Worm (Caenorhabditis elegans) whole organism, dauer: ENCODE data around the gene snf-7.

ENCODE experiments used
- unc-62 ChIP-seq: sonication (generic microtip); optimal IDR thresholded peaks from 2 replicates; lab custom pipeline; 2017; ENCODE audit warnings: missing biosample characterization, missing genetic modification reagents, missing genetic modification characterization

Gene snf-7

ce11 chrIII:13005161-13005560, at the start of gene snf-7:
TSS of gene snf-7 (plus strand) at chrIII:13005461.
- no peak for TF ChIP-seq unc-62 (GFP tag; lab: Kevin White, UChicago)

DNA sequence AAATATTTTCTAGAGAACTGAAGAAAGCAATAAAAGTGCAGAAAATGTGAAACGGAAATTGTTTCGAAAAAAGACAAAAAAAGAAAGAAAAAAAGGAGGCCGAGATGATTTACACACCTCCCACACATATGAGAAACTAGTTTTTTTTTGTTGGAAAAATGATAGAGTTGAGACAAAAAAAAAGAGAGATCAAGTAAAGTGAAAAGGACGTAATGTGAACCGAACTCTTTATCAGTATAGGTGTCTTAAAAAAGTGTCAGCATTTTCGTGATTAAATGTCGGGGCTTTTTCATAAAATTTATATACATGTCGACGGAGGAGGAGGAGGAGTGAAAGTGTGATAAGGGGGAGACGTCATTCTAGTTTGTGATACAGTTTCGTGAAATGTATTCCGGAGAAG, 46.0 kb upstream of the snf-7 start:
- TF ChIP-seq unc-62 (GFP tag; lab: Kevin White, UChicago): no peak

ce11 chrIII:12960705-12961104, 44.6 kb upstream of the snf-7 start:
- TF ChIP-seq unc-62 (GFP tag; lab: Kevin White, UChicago): no peak

DNA sequence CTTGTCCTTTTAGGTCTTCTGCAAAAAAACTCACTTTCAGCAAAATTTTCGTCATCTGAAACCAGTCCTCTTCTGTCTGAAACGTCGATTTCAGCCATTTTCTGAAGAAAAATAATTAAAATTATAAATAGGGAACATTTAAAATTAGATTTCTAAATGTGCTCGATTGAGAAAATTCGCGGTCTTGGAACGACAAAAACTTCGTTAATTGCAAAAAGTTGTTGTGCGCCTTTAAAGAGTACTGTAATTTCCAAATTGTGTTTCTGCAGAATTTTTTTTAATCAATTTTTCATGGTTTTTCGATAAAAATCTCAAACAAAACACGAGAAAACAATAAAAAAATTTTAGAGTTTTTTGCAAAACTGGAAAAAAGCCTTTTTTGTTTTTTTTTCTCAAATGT, 38.4 kb upstream of the snf-7 start, which contains the start of gene ttm-1:
ttm-1 (minus strand) TSS at position 101 of the 400 bp plus-strand sequence.
- no peak for TF ChIP-seq unc-62 (GFP tag; lab: Kevin White, UChicago)

DNA sequence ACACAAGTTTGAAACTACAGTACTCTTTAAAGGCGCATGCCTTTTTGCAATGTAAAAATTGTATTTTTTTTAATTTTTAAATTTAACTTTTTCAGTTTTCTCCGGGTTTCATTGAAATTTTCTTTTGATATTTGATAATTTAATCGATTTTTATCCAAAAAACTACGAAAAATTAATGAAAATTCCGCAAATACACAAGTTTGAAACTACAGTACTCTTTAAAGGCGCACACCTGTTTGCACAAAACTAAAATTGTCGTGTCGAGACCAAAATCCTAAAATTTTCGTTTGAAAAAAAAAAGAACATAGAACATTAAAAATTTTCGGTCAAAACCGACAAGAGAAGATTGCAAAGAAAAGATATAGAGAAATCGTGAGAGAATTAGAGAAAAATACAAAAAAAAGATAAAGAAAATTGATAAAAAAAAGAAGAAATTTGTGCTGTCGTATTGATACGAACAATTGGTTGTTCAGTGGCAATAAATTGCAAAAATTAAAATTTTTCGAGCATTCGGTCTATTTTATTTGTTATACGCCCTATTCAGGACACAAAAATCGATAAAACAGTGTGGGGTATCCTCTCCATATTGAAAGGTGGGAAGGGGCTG, 37.7 kb upstream of the snf-7 start:
- TF ChIP-seq unc-62 (GFP tag; lab: Kevin White, UChicago): no peak

DNA sequence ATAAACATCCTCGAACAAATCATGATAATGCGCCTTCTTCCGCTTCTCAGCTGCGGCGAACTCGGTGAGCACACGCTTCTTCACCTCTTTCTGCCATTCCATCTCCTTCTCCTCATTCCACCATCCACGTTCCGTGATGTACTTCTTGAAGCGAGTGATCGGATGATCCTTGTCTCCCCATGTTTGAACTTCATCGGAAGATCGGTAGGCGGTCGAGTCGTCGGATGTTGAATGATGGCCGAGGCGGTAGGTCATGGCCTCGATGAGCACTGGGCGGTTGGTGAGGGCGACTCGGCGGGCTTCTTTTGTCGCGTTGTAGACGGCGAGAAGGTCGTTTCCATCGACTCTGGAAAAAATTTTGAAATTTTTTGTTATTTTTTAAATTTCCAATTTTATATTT, 36.9 kb upstream of the snf-7 start:
- no peak for TF ChIP-seq unc-62 (GFP tag; lab: Kevin White, UChicago)

DNA sequence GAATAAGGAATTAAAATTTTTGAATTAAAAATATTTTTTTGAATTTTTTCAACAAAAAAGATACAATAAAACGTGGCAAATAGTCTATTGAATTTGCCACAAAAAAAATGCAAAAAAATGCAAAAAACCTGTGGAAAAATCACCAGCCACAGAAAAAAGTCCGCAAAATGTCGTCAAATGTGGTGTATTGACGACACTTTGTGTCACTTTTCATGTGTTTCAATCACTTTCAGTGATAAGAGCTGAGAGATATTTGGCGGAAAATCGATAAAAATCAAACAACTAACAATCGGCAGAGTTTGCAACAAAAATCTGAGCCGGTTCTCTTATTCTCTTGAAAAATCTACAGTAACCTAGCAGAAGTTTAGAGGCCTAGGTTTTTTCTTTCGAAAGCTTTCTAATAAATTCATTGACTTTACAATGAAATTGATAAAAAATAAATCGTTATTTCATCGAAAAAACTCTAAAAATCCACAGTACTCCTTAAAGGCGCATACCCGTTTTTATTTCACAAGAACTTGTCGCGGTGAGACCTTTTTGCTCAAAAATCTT, 33.4 kb upstream of the snf-7 start:
- TF ChIP-seq unc-62 (GFP tag; lab: Kevin White, UChicago): no peak

ce11 chrIII:12972398-12972797, 32.9 kb upstream of the snf-7 start, which contains the start of gene bckd-1A:
TSS of gene bckd-1A (minus strand) at chrIII:12972498.
- no peak for TF ChIP-seq unc-62 (GFP tag; lab: Kevin White, UChicago)

- TF ChIP-seq unc-62 (GFP tag; lab: Kevin White, UChicago): no peak
These were observed 27.7 kb upstream of the snf-7 start, which contains the start of gene ZK1010.2 for ce11 chrIII:12977559-12977958. TSS of gene ZK1010.2 (minus strand) at chrIII:12977862.

DNA sequence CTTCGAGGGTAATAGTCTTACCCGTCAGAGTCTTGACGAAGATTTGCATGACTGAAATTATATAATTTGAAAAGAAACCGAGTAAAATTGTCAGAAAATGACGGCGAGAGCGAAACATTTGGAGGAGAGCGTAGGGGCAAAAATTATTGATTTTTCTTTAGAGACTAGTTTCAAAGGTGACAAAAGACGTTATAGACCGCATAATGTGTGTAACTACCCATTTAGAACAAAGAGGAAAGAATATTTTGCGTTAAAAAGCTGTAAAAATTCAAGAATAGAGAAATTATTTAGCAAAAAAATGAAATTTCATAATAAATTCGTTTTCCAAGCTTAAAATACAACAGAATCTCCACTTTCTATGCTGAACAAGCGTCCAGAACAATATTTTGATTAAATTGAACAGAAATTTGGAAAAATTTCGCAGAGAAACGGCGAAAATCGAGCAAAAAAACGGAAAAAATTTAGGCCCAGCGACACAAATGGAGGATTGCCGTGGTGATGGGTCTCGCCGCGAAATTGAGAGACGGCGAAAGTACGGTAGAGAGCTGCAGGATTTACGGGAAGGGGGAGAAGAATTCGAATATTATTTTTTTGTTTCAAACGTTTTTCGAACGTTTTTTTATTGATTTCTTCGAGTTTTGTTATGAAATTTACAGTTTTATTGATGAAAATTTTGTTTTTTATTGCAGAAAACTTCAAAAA, 26.6 kb upstream of the snf-7 start, which contains the start of the genes ubq-2 and frg-1:
ubq-2 (minus strand) TSS at position 51 of the 702 bp plus-strand sequence.
frg-1 (plus strand) TSS at position 690 of the 702 bp plus-strand sequence.
- TF ChIP-seq unc-62 (GFP tag; lab: Kevin White, UChicago): no peak

- no peak for TF ChIP-seq unc-62 (GFP tag; lab: Kevin White, UChicago)
These were observed 24.5 kb upstream of the snf-7 start, which contains the start of gene ZK1010.4 for ce11 chrIII:12980770-12981169. TSS of gene ZK1010.4 (plus strand) at chrIII:12981070.

DNA sequence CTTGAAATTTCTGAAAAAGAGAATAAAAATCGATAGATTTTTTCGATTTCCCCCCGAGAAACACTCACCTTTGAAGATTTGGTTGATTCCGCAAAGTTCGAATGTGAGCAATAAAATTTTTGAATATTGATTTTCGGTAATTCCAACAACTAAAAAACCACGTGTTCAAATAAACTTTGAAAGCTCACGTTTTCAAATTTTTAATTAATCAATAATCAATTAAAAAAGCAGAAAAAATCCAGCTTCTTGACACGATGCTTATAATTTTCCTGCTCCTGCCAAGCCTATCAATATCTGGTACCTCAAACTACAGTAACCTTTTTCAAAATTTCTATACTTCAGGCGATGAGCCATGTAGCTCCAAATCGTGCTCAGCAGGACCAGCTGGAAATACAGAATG, 17.8 kb upstream of the snf-7 start, which contains the start of gene ZK1010.5:
ZK1010.5 (minus strand) TSS at position 101 of the 400 bp plus-strand sequence.
- no peak for TF ChIP-seq unc-62 (GFP tag; lab: Kevin White, UChicago)

- no peak for TF ChIP-seq unc-62 (GFP tag; lab: Kevin White, UChicago)
These were observed 14.3 kb upstream of the snf-7 start, which contains the start of gene ZK1010.12 for ce11 chrIII:12990997-12991396. TSS of gene ZK1010.12 (plus strand) at chrIII:12991297.

DNA sequence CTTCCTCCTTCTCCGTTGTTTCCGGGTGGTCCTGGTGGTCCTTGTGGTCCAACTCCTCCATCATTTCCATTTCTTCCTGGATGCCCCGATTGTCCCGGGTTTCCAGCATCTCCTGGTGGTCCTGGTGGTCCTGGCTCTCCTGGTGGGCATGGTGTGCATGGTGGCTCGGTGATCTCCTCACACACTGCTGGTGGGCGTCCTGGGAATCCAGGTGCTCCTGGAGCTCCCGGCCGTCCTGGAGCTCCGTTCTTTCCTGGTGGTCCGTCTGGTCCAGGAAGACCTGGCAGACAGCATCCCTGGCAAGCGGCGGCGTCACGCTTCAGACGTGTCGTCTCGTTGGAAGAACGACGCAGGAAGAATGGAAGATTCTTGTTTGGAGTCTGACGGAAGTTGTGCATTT, 12.2 kb upstream of the snf-7 start:
- no peak for TF ChIP-seq unc-62 (GFP tag; lab: Kevin White, UChicago)

- TF ChIP-seq unc-62 (GFP tag; lab: Kevin White, UChicago): no peak
These were observed 11.7 kb upstream of the snf-7 start, which contains the start of gene col-97 for ce11 chrIII:12993607-12994006. TSS of gene col-97 (minus strand) at chrIII:12993707.

DNA sequence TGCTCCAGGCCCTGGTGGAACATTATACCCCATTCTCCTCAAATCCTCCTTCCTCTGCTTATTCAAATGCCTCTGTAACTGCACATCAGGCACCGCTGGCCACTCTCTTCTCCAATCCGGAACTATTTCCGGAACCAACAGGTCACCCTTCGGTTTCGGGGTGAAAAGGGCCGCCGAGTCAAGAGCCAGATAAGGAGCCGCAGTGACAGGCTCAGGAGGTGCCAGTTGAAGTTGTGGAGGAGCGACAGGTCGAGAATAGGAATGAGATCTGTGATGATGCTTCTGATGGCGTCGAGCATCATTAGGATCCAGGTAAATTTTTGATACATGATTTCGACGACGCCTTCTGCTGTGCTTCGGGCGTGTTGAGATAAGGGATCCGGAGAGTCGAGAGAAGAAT, 7.0 kb upstream of the snf-7 start:
- no peak for TF ChIP-seq unc-62 (GFP tag; lab: Kevin White, UChicago)
